Worm (Caenorhabditis elegans): Measurements from ENCODE around the gene pdtf-1.

DNA sequence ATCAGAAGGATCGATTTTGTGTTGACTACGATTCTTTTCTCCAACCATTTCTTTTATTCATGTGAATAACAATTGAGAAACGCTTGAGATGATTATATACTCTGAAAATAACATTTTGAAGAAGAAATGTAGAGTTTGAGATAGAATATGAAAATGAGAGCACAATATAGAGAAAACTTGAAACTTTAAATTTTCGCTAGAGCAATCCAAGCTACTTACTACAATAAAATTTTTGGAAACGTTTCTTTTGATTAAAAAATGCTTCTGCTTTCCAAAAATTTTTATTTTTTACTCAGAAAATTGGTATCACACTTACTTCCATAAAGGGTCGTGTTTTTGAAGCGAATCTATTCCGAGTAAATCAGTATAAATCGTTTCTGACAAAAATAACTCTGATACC, 11.9 kb upstream of the pdtf-1 start, which contains the start of gene M116.5:
- TF ChIP-seq lsy-2 (tag; optimal IDR thresholded peaks at IDR 0.05) (no peak), snpc-4 (tag; optimal IDR thresholded peaks at IDR 0.05) (no peak), alr-1 (tag; optimal IDR thresholded peaks at IDR 0.05) (no peak), nhr-10 (tag; optimal IDR thresholded peaks at IDR 0.05) (no peak), unc-39 (tag; optimal IDR thresholded peaks at IDR 0.05) (no peak), mab-5 (tag; optimal IDR thresholded peaks at IDR 0.05) (no peak), F13H6.1 (tag; optimal IDR thresholded peaks at IDR 0.05) (no peak), nhr-11 (tag; optimal IDR thresholded peaks at IDR 0.05) (no peak), ztf-11 (tag; optimal IDR thresholded peaks at IDR 0.05) (no peak)
